Worm (Caenorhabditis elegans) whole organism, L4/young adult: Measurements from ENCODE around the gene D1086.10.

Experiments
- W03F9.2 ChIP-seq: fragments of 150-350 bp; optimal IDR thresholded peaks from 2 replicates; lab custom pipeline; 2014; ENCODE audit warnings: missing biosample characterization, missing genetic modification characterization
- dao-5 ChIP-seq: sonication (generic microtip); optimal IDR thresholded peaks from 2 replicates; lab custom pipeline; 2016; ENCODE audit warnings: missing genotype, missing genetic modification characterization, moderate library complexity, missing compliant biosample characterization
- him-1 ChIP-seq: sonication (generic microtip); optimal IDR thresholded peaks from 2 replicates; lab custom pipeline; 2016; ENCODE audit warnings: missing genotype, missing genetic modification reagents, missing genetic modification characterization, missing compliant biosample characterization

ce11 chrV:14127834-14128233, 45.3 kb downstream of the D1086.10 start:
- TF ChIP-seq him-1 (tag; lab: Kevin White, UChicago) (no peak), dao-5 (tag; lab: Kevin White, UChicago) (no peak), W03F9.2 (no peak)
